Fruit fly (Drosophila melanogaster) whole organism, wandering third instar larva: ENCODE results near the gene B52.

Experiments used
- Abd-B ChIP-seq: fragments of >200 bp; optimal IDR thresholded peaks from 2 replicates; lab custom pipeline; 2017; ENCODE audit warnings: missing biosample characterization, missing genetic modification characterization
- CG32264 ChIP-seq: fragments of 200-800 bp; sonication (Bioruptor generic); optimal IDR thresholded peaks from 2 replicates; lab custom pipeline; 2016; ENCODE audit warnings: missing biosample characterization, missing genetic modification characterization
- CG9705 ChIP-seq: fragments of 200-800 bp; sonication (Bioruptor generic); optimal IDR thresholded peaks from 2 replicates; lab custom pipeline; 2018; ENCODE audit warnings: missing biosample characterization, mild to moderate bottlenecking, missing genetic modification characterization
- CrebA ChIP-seq: fragments of 200-800 bp; sonication (Bioruptor generic); optimal IDR thresholded peaks from 2 replicates; lab custom pipeline; 2016; ENCODE audit warnings: missing biosample characterization, mild to moderate bottlenecking, missing genetic modification characterization, borderline replicate concordance
- Dfd ChIP-seq: fragments of >200 bp; optimal IDR thresholded peaks from 2 replicates; lab custom pipeline; 2017; ENCODE audit warnings: missing biosample characterization, missing genetic modification characterization
- Dif ChIP-seq: fragments of 200-275, 200-300 bp; sonication (Bioruptor generic); optimal IDR thresholded peaks from 2 replicates; lab custom pipeline; 2018; ENCODE audit warnings: missing biosample characterization, missing genetic modification characterization; ENCODE audit not compliant: partially characterized antibody
- HLH106 ChIP-seq: fragments of 200-800 bp; optimal IDR thresholded peaks from 3 replicates; lab custom pipeline; 2019; ENCODE audit warnings: missing biosample characterization, mild to moderate bottlenecking, missing genetic modification characterization, moderate library complexity
- Hnf4 ChIP-seq: fragments of 200-800 bp; sonication (Bioruptor generic); optimal IDR thresholded peaks from 2 replicates; lab custom pipeline; 2016; ENCODE audit warnings: missing biosample characterization, mild to moderate bottlenecking, missing genetic modification characterization
- Jra ChIP-seq: sonication (Bioruptor generic); optimal IDR thresholded peaks from 2 replicates; lab custom pipeline; 2016; ENCODE audit warnings: missing biosample characterization, missing genetic modification characterization
- Mio ChIP-seq: sonication (Bioruptor generic); optimal IDR thresholded peaks from 2 replicates; lab custom pipeline; 2016; ENCODE audit warnings: missing biosample characterization, missing genetic modification characterization
- N ChIP-seq: fragments of >200 bp; optimal IDR thresholded peaks from 2 replicates; lab custom pipeline; 2018; ENCODE audit warnings: missing biosample characterization, missing external identifiers, missing genetic modification characterization
- OdsH ChIP-seq: fragments of 200-800 bp; sonication (Bioruptor generic); optimal IDR thresholded peaks from 2 replicates; lab custom pipeline; 2016; ENCODE audit warnings: missing biosample characterization, mild to moderate bottlenecking, missing genetic modification characterization
- Rel ChIP-seq, 2 experiments: fragments of 200-800 bp; sonication (Bioruptor generic) in 1 of 2; optimal IDR thresholded peaks; 2 replicates in 1 of 2; 3 replicates in 1 of 2; lab custom pipeline; 2016 to 2019; ENCODE audit warnings: mild to moderate bottlenecking in 2 of 2, missing biosample characterization in 2 of 2, missing genetic modification characterization in 2 of 2, moderate library complexity in 1 of 2
- Sp1 ChIP-seq: fragments of 200-800 bp; sonication (Bioruptor generic); optimal IDR thresholded peaks from 3 replicates; lab custom pipeline; 2019; ENCODE audit warnings: missing biosample characterization, mild to moderate bottlenecking, missing genetic modification characterization, moderate library complexity
- Vsx2 ChIP-seq: fragments of 200-300, 225-300 bp; sonication (Bioruptor generic); optimal IDR thresholded peaks from 2 replicates; lab custom pipeline; 2018; ENCODE audit warnings: missing biosample characterization, missing genetic modification characterization; ENCODE audit not compliant: partially characterized antibody
- br ChIP-seq: fragments of 200-800 bp; sonication (Bioruptor generic); optimal IDR thresholded peaks from 2 replicates; lab custom pipeline; 2016; ENCODE audit warnings: missing biosample characterization, missing genetic modification characterization
- brk ChIP-seq: fragments of 200-800 bp; sonication (Bioruptor generic); optimal IDR thresholded peaks from 2 replicates; lab custom pipeline; 2016; ENCODE audit warnings: missing biosample characterization, mild to moderate bottlenecking, missing genetic modification characterization
- dl ChIP-seq, 2 experiments: fragments of 175-275, 200-275 bp in 1 of 2; fragments of 200-275 bp in 1 of 2; sonication (Bioruptor generic); optimal IDR thresholded peaks; lab custom pipeline; 2018; ENCODE audit warnings: mild to moderate bottlenecking in 2 of 2, missing biosample characterization in 2 of 2, missing genetic modification characterization in 2 of 2, moderate library complexity in 2 of 2; ENCODE audit not compliant: partially characterized antibody in 2 of 2, insufficient read depth in 1 of 2
- dmrt93B ChIP-seq: fragments of 200-800 bp; sonication (Bioruptor generic); optimal IDR thresholded peaks from 2 replicates; lab custom pipeline; 2018; ENCODE audit warnings: missing biosample characterization, mild to moderate bottlenecking, missing genetic modification characterization
- dsf ChIP-seq: sonication (Bioruptor generic); optimal IDR thresholded peaks from 2 replicates; lab custom pipeline; 2016; ENCODE audit warnings: missing biosample characterization, missing genetic modification characterization, borderline replicate concordance
- ey ChIP-seq: fragments of 200-800 bp; sonication (Bioruptor generic); optimal IDR thresholded peaks from 2 replicates; lab custom pipeline; 2016; ENCODE audit warnings: missing biosample characterization, missing genetic modification characterization
- fru ChIP-seq: fragments of 200-800 bp; sonication (Bioruptor generic); optimal IDR thresholded peaks from 3 replicates; lab custom pipeline; 2016; ENCODE audit warnings: missing biosample characterization, mild to moderate bottlenecking, missing genetic modification characterization
- h ChIP-seq: fragments of 200-800 bp; sonication (Bioruptor generic); optimal IDR thresholded peaks from 3 replicates; lab custom pipeline; 2016; ENCODE audit warnings: missing biosample characterization, mild to moderate bottlenecking, missing genetic modification characterization
- jim ChIP-seq: fragments of 175-275, 200-325 bp; sonication (Bioruptor generic); optimal IDR thresholded peaks from 2 replicates; lab custom pipeline; 2016; ENCODE audit warnings: missing biosample characterization, mild to moderate bottlenecking, missing genetic modification characterization
- lola ChIP-seq: fragments of >200 bp; optimal IDR thresholded peaks from 2 replicates; lab custom pipeline; 2017; ENCODE audit warnings: missing biosample characterization, missing genetic modification characterization
- pan ChIP-seq: fragments of >200 bp; optimal IDR thresholded peaks from 2 replicates; lab custom pipeline; 2017
- psq ChIP-seq: fragments of 200-800 bp; sonication (Bioruptor generic); optimal IDR thresholded peaks from 3 replicates; lab custom pipeline; 2017; ENCODE audit warnings: missing biosample characterization, mild to moderate bottlenecking, missing genetic modification characterization, moderate library complexity
- rgr ChIP-seq: fragments of 200-800 bp; sonication (Bioruptor generic); optimal IDR thresholded peaks from 3 replicates; lab custom pipeline; 2016; ENCODE audit warnings: missing biosample characterization, mild to moderate bottlenecking, missing genetic modification characterization
- sage ChIP-seq: fragments of 200-800 bp; sonication (Bioruptor generic); optimal IDR thresholded peaks from 2 replicates; lab custom pipeline; 2016; ENCODE audit warnings: missing biosample characterization, mild to moderate bottlenecking, missing genetic modification characterization
- sv ChIP-seq: fragments of 200-800 bp; sonication (Bioruptor generic); optimal IDR thresholded peaks from 3 replicates; lab custom pipeline; 2016; ENCODE audit warnings: missing biosample characterization, missing genetic modification characterization
- tai ChIP-seq: sonication (Bioruptor generic); optimal IDR thresholded peaks from 2 replicates; lab custom pipeline; 2016; ENCODE audit warnings: missing biosample characterization, missing genetic modification characterization
- usp ChIP-seq: fragments of >200 bp; optimal IDR thresholded peaks from 2 replicates; lab custom pipeline; 2017; ENCODE audit warnings: missing biosample characterization, missing genetic modification characterization
- woc ChIP-seq: sonication (Bioruptor generic); optimal IDR thresholded peaks from 2 replicates; lab custom pipeline; 2016; ENCODE audit warnings: missing biosample characterization, mild to moderate bottlenecking, missing genetic modification characterization

B52 gene

DNA sequence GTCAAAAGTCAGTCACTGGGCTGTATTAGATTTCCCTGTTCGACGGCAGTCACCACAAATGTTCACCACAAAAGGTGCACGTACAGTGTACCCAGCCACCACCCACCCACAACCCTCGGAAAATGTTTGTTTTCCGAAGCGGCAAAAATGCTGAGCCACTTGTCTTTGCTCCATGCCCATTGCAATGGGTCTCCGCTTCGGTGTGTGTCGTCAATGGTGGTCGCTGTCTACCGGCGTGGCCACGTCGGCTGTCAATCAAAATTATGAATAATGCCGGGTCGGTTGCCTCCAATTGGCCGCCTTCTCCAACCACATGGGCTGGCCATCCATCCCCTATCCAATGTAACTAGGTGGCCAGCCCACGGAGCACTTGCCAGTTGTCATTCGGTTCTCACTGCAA lies 39.1 kb downstream of the B52 start, which contains the start of gene ninaB:
ninaB (plus strand) TSS at position 374 of the 400 bp plus-strand sequence.
- no peak for TF ChIP-seq sv
- TF ChIP-seq h = no peak
- TF ChIP-seq Abd-B (GFP tag; lab: Kevin White, UChicago) = no peak
- TF ChIP-seq CrebA = no peak
- no peak for TF ChIP-seq dsf (GFP tag; lab: Kevin White, UChicago)
- TF ChIP-seq Mio = no peak
- no peak for TF ChIP-seq jim (GFP tag; lab: Kevin White, UChicago)
- TF ChIP-seq fru (GFP tag; lab: Kevin White, UChicago) = no peak
- no peak for TF ChIP-seq brk
- TF ChIP-seq Dif (GFP tag; lab: Kevin White, UChicago) = no peak
- TF ChIP-seq psq (GFP tag; lab: Kevin White, UChicago) = no peak
- TF ChIP-seq rgr (GFP tag; lab: Kevin White, UChicago) = no peak
- no peak for TF ChIP-seq N
- TF ChIP-seq, all 38 proteins: peak for 0

dm6 chr3R:13700738-13701137 lies 39.6 kb downstream of the B52 start, which contains the start of gene f-cup:
TSS of gene f-cup (minus strand) at chr3R:13700838.
- TF ChIP-seq Vsx2 (GFP tag; lab: Kevin White, UChicago) = no peak

DNA sequence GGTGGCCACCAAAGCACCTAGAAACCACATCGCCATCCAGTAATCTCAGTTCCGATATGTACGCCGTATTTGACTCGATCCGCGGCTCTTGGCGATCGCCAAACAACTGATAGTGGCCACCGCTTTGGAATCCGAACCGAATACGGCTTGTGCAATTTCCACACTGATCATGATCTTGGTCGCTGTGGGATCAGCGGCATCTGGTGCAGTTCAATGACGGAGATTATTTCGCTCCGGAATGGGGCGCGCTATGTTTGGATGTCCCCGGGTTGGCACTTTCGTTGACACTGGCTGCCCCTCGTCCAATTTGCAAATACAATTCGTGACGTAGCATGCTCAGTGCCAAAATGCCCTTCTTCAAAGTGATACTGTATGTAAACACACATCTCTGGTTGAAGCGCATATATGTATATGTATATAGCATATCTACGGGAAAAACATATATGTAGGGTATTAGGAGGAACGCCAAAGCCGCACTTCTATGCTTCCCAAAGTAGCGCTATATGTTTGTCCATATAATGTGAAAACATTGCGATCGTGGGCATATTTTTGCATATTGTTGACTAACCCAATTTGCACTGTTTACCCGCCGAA lies 44.3 kb downstream of the B52 start, which contains the start of gene Adgf-D:
Adgf-D (minus strand) TSS at position 111 of the 594 bp plus-strand sequence.
- TF ChIP-seq Vsx2 (GFP tag; lab: Kevin White, UChicago) = no peak
- TF ChIP-seq HLH106 = no peak
- no peak for TF ChIP-seq Rel (GFP tag; optimal IDR thresholded peaks at IDR 0.05; lab: Kevin White, UChicago)
- TF ChIP-seq Rel (tag; optimal IDR thresholded peaks at IDR 0.05; lab: Kevin White, UChicago) = peak; percentile 55
- TF ChIP-seq N = no peak
- TF ChIP-seq CG32264 (GFP tag; lab: Kevin White, UChicago) = no peak
- no peak for TF ChIP-seq pan (lab: Kevin White, UChicago)
- no peak for TF ChIP-seq CG9705 (GFP tag; lab: Kevin White, UChicago)

DNA sequence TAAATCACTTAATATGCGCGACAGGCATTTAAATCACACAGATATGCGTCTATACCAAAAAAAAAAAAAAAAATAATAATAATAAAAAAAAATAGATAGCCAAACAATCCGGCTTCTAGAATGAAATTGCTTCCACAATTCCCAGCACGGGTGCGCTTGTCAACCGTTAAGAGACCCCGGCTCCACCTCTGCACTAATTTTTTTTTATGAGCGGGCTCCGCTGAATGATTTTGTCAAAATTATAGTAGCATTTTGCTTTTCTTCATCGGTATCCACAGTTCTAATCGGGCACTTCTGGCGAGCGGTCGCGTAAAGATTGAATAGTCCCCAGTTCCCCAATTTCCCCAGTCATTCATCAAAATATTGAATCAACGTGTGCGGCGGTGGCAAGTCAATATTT lies 45.3 kb downstream of the B52 start, which contains the start of gene Adgf-C:
Adgf-C (plus strand) TSS at position 301 of the 400 bp plus-strand sequence.
- TF ChIP-seq Rel (GFP tag; optimal IDR thresholded peaks at IDR 0.05; lab: Kevin White, UChicago) (no peak), Rel (tag; optimal IDR thresholded peaks at IDR 0.05; lab: Kevin White, UChicago) (no peak), sv (no peak), CG32264 (GFP tag; lab: Kevin White, UChicago) (no peak), dmrt93B (GFP tag; lab: Kevin White, UChicago) (no peak), N (no peak), lola (GFP tag; lab: Kevin White, UChicago) (no peak), pan (lab: Kevin White, UChicago) (no peak), Hnf4 (no peak), dl (GFP tag; optimal IDR thresholded peaks at IDR 0.05; lab: Kevin White, UChicago; ENCODE audit: insufficient read depth in 1 of 2, partially characterized antibody in 2 of 2) (no peak), Dif (GFP tag; lab: Kevin White, UChicago) (no peak), h (no peak), Sp1 (GFP tag; lab: Kevin White, UChicago) (no peak), tai (no peak), ey (GFP tag; lab: Kevin White, UChicago) (no peak)

- TF ChIP-seq woc (GFP tag; lab: Kevin White, UChicago) = no peak
- no peak for TF ChIP-seq fru (GFP tag; lab: Kevin White, UChicago)
- TF ChIP-seq sage (GFP tag; lab: Kevin White, UChicago) = no peak
- TF ChIP-seq OdsH (GFP tag; lab: Kevin White, UChicago) = no peak
- TF ChIP-seq dmrt93B (GFP tag; lab: Kevin White, UChicago) = no peak
- no peak for TF ChIP-seq Dfd (GFP tag; lab: Kevin White, UChicago)
- no peak for TF ChIP-seq Jra (GFP tag; lab: Kevin White, UChicago)
- no peak for TF ChIP-seq ey (GFP tag; lab: Kevin White, UChicago)
- no peak for TF ChIP-seq Sp1 (GFP tag; lab: Kevin White, UChicago)
- no peak for TF ChIP-seq br (GFP tag; lab: Kevin White, UChicago)
- TF ChIP-seq Rel (GFP tag; optimal IDR thresholded peaks at IDR 0.05; lab: Kevin White, UChicago) = no peak
- no peak for TF ChIP-seq Rel (tag; optimal IDR thresholded peaks at IDR 0.05; lab: Kevin White, UChicago)
- TF ChIP-seq usp = no peak
- TF ChIP-seq Hnf4 = no peak
Measured at dm6 chr3R:13709839-13710238, 48.7 kb downstream of the B52 start, which contains the start of gene Argp. TSS of gene Argp (minus strand) at chr3R:13709939.
